Worm (Caenorhabditis elegans) whole organism, mixed stage, embryonic: ENCODE measurements around the gene rad-54.L2.
A peak's percentile ranks its signal among the peaks of the same experiment; 100 is the strongest.

Source experiments
- M03D4.4 ChIP-seq: sonication (generic microtip); optimal IDR thresholded peaks from 2 replicates; lab custom pipeline; 2017; ENCODE audit warnings: mild to moderate bottlenecking, missing genetic modification characterization, missing compliant biosample characterization
- bed-3 ChIP-seq: fragments of 200-800 bp; sonication (Bioruptor generic); optimal IDR thresholded peaks from 3 replicates; lab custom pipeline; 2018; ENCODE audit warnings: mild to moderate bottlenecking, missing genetic modification characterization, moderate library complexity, missing compliant biosample characterization
- ceh-43 ChIP-seq: fragments of 200-800 bp; sonication (Bioruptor generic); optimal IDR thresholded peaks from 2 replicates; lab custom pipeline; 2018; ENCODE audit warnings: mild to moderate bottlenecking, missing genetic modification characterization, moderate library complexity, missing compliant biosample characterization
- ceh-83 ChIP-seq: fragments of 200-800 bp; sonication (Bioruptor generic); optimal IDR thresholded peaks from 2 replicates; lab custom pipeline; 2018; ENCODE audit warnings: mild to moderate bottlenecking, missing genetic modification characterization, missing compliant biosample characterization
- ces-1 ChIP-seq: fragments of 150-350 bp; optimal IDR thresholded peaks from 2 replicates; lab custom pipeline; 2014; ENCODE audit warnings: missing biosample characterization, missing genetic modification reagents, missing genetic modification characterization
- elt-1 ChIP-seq: sonication (generic microtip); optimal IDR thresholded peaks from 2 replicates; lab custom pipeline; 2017; ENCODE audit warnings: missing genetic modification characterization, mild to moderate bottlenecking, missing compliant biosample characterization, antibody characterized with exemption, moderate library complexity, borderline replicate concordance; ENCODE audit not compliant: insufficient read depth
- flh-1 ChIP-seq: fragments of 200-800 bp; sonication (Bioruptor generic); optimal IDR thresholded peaks from 2 replicates; lab custom pipeline; 2018; ENCODE audit warnings: mild to moderate bottlenecking, missing genetic modification characterization, moderate library complexity, missing compliant biosample characterization
- ham-2 ChIP-seq: fragments of 200-800 bp; sonication (Bioruptor generic); optimal IDR thresholded peaks from 2 replicates; lab custom pipeline; 2018; ENCODE audit warnings: mild to moderate bottlenecking, missing genetic modification characterization, missing compliant biosample characterization
- hlh-1 ChIP-seq: fragments of 150-350 bp; optimal IDR thresholded peaks from 2 replicates; lab custom pipeline; 2014; ENCODE audit warnings: missing biosample characterization, missing genetic modification reagents, missing genetic modification characterization
- lin-13 ChIP-seq: fragments of 150-350 bp; optimal IDR thresholded peaks from 2 replicates; lab custom pipeline; 2014; ENCODE audit warnings: missing biosample characterization, missing genetic modification characterization
- lsy-2 ChIP-seq: fragments of 150-350 bp; optimal IDR thresholded peaks from 2 replicates; lab custom pipeline; 2014; ENCODE audit warnings: missing biosample characterization, missing genetic modification characterization
- mab-5 ChIP-seq: fragments of 150-350 bp; optimal IDR thresholded peaks from 2 replicates; lab custom pipeline; 2014; ENCODE audit warnings: missing biosample characterization, missing genetic modification characterization
- mep-1 ChIP-seq: fragments of 150-350 bp; optimal IDR thresholded peaks from 2 replicates; lab custom pipeline; 2017; ENCODE audit warnings: missing biosample characterization, missing genetic modification reagents, missing genetic modification characterization, inconsistent platforms
- mls-2 ChIP-seq: sonication (generic microtip); optimal IDR thresholded peaks from 2 replicates; lab custom pipeline; 2016; ENCODE audit warnings: mild to moderate bottlenecking, missing genetic modification characterization, moderate library complexity, missing compliant biosample characterization
- nhr-2 ChIP-seq: fragments of 150-350 bp; optimal IDR thresholded peaks from 2 replicates; lab custom pipeline; 2014; ENCODE audit warnings: missing biosample characterization, missing genetic modification characterization
- nhr-237 ChIP-seq: fragments of 150-350 bp; optimal IDR thresholded peaks from 2 replicates; lab custom pipeline; 2014; ENCODE audit warnings: missing biosample characterization, missing genetic modification characterization
- nhr-76 ChIP-seq: sonication (generic microtip); optimal IDR thresholded peaks from 2 replicates; lab custom pipeline; 2017; ENCODE audit warnings: missing biosample characterization, missing genetic modification characterization
- pha-4 ChIP-seq: fragments of 150-350 bp; optimal IDR thresholded peaks from 2 replicates; lab custom pipeline; 2018; ENCODE audit warnings: missing biosample characterization, missing genetic modification reagents, missing genetic modification characterization
- sem-2 ChIP-seq: fragments of 200-800 bp; sonication (Bioruptor generic); optimal IDR thresholded peaks from 2 replicates; lab custom pipeline; 2018; ENCODE audit warnings: mild to moderate bottlenecking, missing genetic modification characterization, missing compliant biosample characterization
- snpc-4 ChIP-seq: fragments of 150-350 bp; optimal IDR thresholded peaks from 2 replicates; lab custom pipeline; 2014; ENCODE audit warnings: missing biosample characterization, missing genetic modification characterization
- sptf-1 ChIP-seq: sonication (generic microtip); optimal IDR thresholded peaks from 2 replicates; lab custom pipeline; 2017; ENCODE audit warnings: mild to moderate bottlenecking, missing genetic modification characterization, moderate library complexity, missing compliant biosample characterization
- tbx-8 ChIP-seq: fragments of 200-800 bp; sonication (Bioruptor generic); optimal IDR thresholded peaks from 2 replicates; lab custom pipeline; 2018; ENCODE audit warnings: mild to moderate bottlenecking, missing genetic modification characterization, moderate library complexity, missing compliant biosample characterization
- unc-120 ChIP-seq: sonication (generic microtip); optimal IDR thresholded peaks from 2 replicates; lab custom pipeline; 2017; ENCODE audit warnings: missing genetic modification characterization, missing compliant biosample characterization; ENCODE audit not compliant: poor library complexity, severe bottlenecking
- unc-62 ChIP-seq: fragments of 150-350 bp; optimal IDR thresholded peaks from 2 replicates; lab custom pipeline; 2014; ENCODE audit warnings: missing biosample characterization, missing genetic modification reagents, missing genetic modification characterization
- zip-8 ChIP-seq: fragments of 150-350 bp; optimal IDR thresholded peaks from 2 replicates; lab custom pipeline; 2014; ENCODE audit warnings: missing biosample characterization, missing genetic modification characterization

Gene rad-54.L2

ce11 chrIV:8873847-8874246 is 20.0 kb upstream of the rad-54.L2 start, which contains the start of gene hdl-2:
Gene hdl-2 (plus strand): TSS chrIV:8874147.
- no peak for TF ChIP-seq lin-13 (tag; lab: Kevin White, UChicago)
- TF ChIP-seq mls-2 (tag; lab: Kevin White, UChicago), result no peak
- no peak for TF ChIP-seq unc-62 (GFP tag; lab: Kevin White, UChicago)
- TF ChIP-seq zip-8 (tag; lab: Kevin White, UChicago), result no peak
- TF ChIP-seq hlh-1, result no peak
- TF ChIP-seq lsy-2 (tag; lab: Kevin White, UChicago), result no peak
- TF ChIP-seq pha-4 (tag; lab: Kevin White, UChicago), result no peak
- TF ChIP-seq M03D4.4 (tag; lab: Kevin White, UChicago), result no peak
- TF ChIP-seq tbx-8 (GFP tag; lab: Kevin White, UChicago), result no peak
- TF ChIP-seq nhr-237 (tag; lab: Kevin White, UChicago), result no peak
- no peak for TF ChIP-seq sem-2 (GFP tag; lab: Kevin White, UChicago)
- no peak for TF ChIP-seq nhr-76 (tag; lab: Kevin White, UChicago)
- TF ChIP-seq snpc-4 (tag; lab: Kevin White, UChicago), result no peak

- TF ChIP-seq flh-1 (GFP tag; lab: Kevin White, UChicago), result no peak
- no peak for TF ChIP-seq mep-1 (tag; lab: Kevin White, UChicago)
- TF ChIP-seq ceh-43 (GFP tag; lab: Kevin White, UChicago), result no peak
- TF ChIP-seq sptf-1 (tag; lab: Kevin White, UChicago), result no peak
- no peak for TF ChIP-seq unc-120 (tag; lab: Kevin White, UChicago)
- TF ChIP-seq bed-3, result no peak
- no peak for TF ChIP-seq elt-1 (tag; lab: Kevin White, UChicago)
- TF ChIP-seq, all 35 proteins: peak for 0
Measured at ce11 chrIV:8879810-8880209, 14.1 kb upstream of the rad-54.L2 start, which contains the start of gene npax-4. Gene npax-4 (minus strand): TSS chrIV:8879910.

ce11 chrIV:8881181-8881580 is 12.7 kb upstream of the rad-54.L2 start, which contains the start of gene C09G9.8:
Gene C09G9.8 (plus strand): TSS chrIV:8881481.
- TF ChIP-seq nhr-2 (tag; lab: Kevin White, UChicago) (no peak), bed-3 (no peak), unc-62 (GFP tag; lab: Kevin White, UChicago) (no peak), pha-4 (tag; lab: Kevin White, UChicago) (no peak), lsy-2 (tag; lab: Kevin White, UChicago) (no peak), unc-120 (tag; lab: Kevin White, UChicago) (no peak)
- TF ChIP-seq, all 35 proteins: peak for 0

ce11 chrIV:8886228-8886627 is 7.6 kb upstream of the rad-54.L2 start, which contains the start of gene C09G9.5:
Gene C09G9.5 (plus strand): TSS chrIV:8886528.
- TF ChIP-seq ces-1, result no peak

- TF ChIP-seq ceh-83 (GFP tag; lab: Kevin White, UChicago) (no peak), unc-120 (tag; lab: Kevin White, UChicago) (no peak), ceh-43 (GFP tag; lab: Kevin White, UChicago) (no peak), sem-2 (GFP tag; lab: Kevin White, UChicago) (no peak), lsy-2 (tag; lab: Kevin White, UChicago) (no peak), nhr-237 (tag; lab: Kevin White, UChicago) (no peak)
Measured at ce11 chrIV:8888525-8889026, 5.3 kb upstream of the rad-54.L2 start, which contains the start of gene oma-1. Gene oma-1 (plus strand): TSS chrIV:8888976.

- TF ChIP-seq mep-1 (tag; lab: Kevin White, UChicago), result peak; percentile 59
- TF ChIP-seq lsy-2 (tag; lab: Kevin White, UChicago), result no peak
- peak; percentile 5 for TF ChIP-seq lin-13 (tag; lab: Kevin White, UChicago)
- peak; percentile 55 for TF ChIP-seq pha-4 (tag; lab: Kevin White, UChicago)
- no peak for TF ChIP-seq mab-5 (tag; lab: Kevin White, UChicago)
- peak; percentile 38 for TF ChIP-seq ham-2 (GFP tag; lab: Kevin White, UChicago)
- TF ChIP-seq zip-8 (tag; lab: Kevin White, UChicago), result no peak
- TF ChIP-seq hlh-1, result no peak
- TF ChIP-seq unc-120 (tag; lab: Kevin White, UChicago), result no peak
- TF ChIP-seq mls-2 (tag; lab: Kevin White, UChicago), result no peak
- no peak for TF ChIP-seq tbx-8 (GFP tag; lab: Kevin White, UChicago)
- no peak for TF ChIP-seq ceh-83 (GFP tag; lab: Kevin White, UChicago)
- no peak for TF ChIP-seq flh-1 (GFP tag; lab: Kevin White, UChicago)
- peak; percentile 83 for TF ChIP-seq ces-1
- TF ChIP-seq, all 35 proteins: peak for 5
Measured at ce11 chrIV:8891131-8891530, 2.7 kb upstream of the rad-54.L2 start, which contains the start of gene spr-2. Gene spr-2 (plus strand): TSS chrIV:8891462.
